Fruit fly (Drosophila melanogaster) whole organism, embryonic: ENCODE data around the gene endos.

Experiments
- Bgb ChIP-seq: fragments of 200-800 bp; sonication (Bioruptor generic); IDR thresholded peaks from 2 replicates; pipeline ENCODE4 v1.3.6; 2022; ENCODE audit warnings: missing biosample characterization, missing genetic modification characterization; ENCODE audit not compliant: partially characterized antibody
- CG1024 ChIP-seq: fragments of 200-800 bp; sonication (Bioruptor generic); IDR thresholded peaks from 2 replicates; pipeline ENCODE4 v1.3.6; 2022; ENCODE audit warnings: missing biosample characterization, missing genetic modification characterization
- CG10267 ChIP-seq: fragments of 200-800 bp; sonication (Bioruptor generic); optimal IDR thresholded peaks from 2 replicates; lab custom pipeline; 2018; ENCODE audit warnings: missing biosample characterization, mild to moderate bottlenecking, missing genetic modification characterization, moderate library complexity
- CG10274 ChIP-seq: fragments of 200-800 bp; sonication (Bioruptor generic); optimal IDR thresholded peaks from 3 replicates; lab custom pipeline; 2017; ENCODE audit warnings: missing biosample characterization, mild to moderate bottlenecking, missing genetic modification characterization
- CG11247 ChIP-seq: fragments of 200-800 bp; sonication (Bioruptor generic); IDR thresholded peaks from 2 replicates; pipeline ENCODE4 v1.3.6; 2022; ENCODE audit warnings: missing biosample characterization, missing genetic modification characterization
- CG12744 ChIP-seq: fragments of 200-800 bp; sonication (Bioruptor generic); optimal IDR thresholded peaks from 2 replicates; lab custom pipeline; 2016; ENCODE audit warnings: missing biosample characterization, missing genetic modification characterization
- CG15269 ChIP-seq: fragments of 200-800 bp; sonication (Bioruptor generic); optimal IDR thresholded peaks from 2 replicates; lab custom pipeline; 2018; ENCODE audit warnings: missing biosample characterization, mild to moderate bottlenecking, missing genetic modification characterization, moderate library complexity
- CG17186 ChIP-seq: fragments of 200-800 bp; sonication (Bioruptor generic); optimal IDR thresholded peaks from 3 replicates; lab custom pipeline; 2017; ENCODE audit warnings: missing biosample characterization, missing genetic modification reagents, missing genetic modification characterization
- CG17328 ChIP-seq: fragments of 200-800 bp; sonication (Bioruptor generic); IDR thresholded peaks from 2 replicates; pipeline ENCODE4 v1.3.6; 2022; ENCODE audit warnings: missing biosample characterization, missing genetic modification characterization
- CG17359 ChIP-seq: fragments of 200-800 bp; sonication (Bioruptor generic); optimal IDR thresholded peaks from 3 replicates; lab custom pipeline; 2018; ENCODE audit warnings: missing biosample characterization, mild to moderate bottlenecking, missing genetic modification characterization, moderate library complexity
- CG17802 ChIP-seq: fragments of 200-800 bp; sonication (Bioruptor generic); optimal IDR thresholded peaks from 2 replicates; lab custom pipeline; 2018; ENCODE audit warnings: missing biosample characterization, mild to moderate bottlenecking, missing genetic modification characterization, moderate library complexity
- CG18476 ChIP-seq: fragments of 200-800 bp; sonication (Bioruptor generic); optimal IDR thresholded peaks from 2 replicates; lab custom pipeline; 2016; ENCODE audit warnings: missing biosample characterization, mild to moderate bottlenecking, missing genetic modification characterization
- CG2120 ChIP-seq: fragments of 200-800 bp; sonication (Bioruptor generic); optimal IDR thresholded peaks from 3 replicates; lab custom pipeline; 2016; ENCODE audit warnings: missing biosample characterization, missing genetic modification characterization
- CG2712 ChIP-seq: fragments of 200-800 bp; optimal IDR thresholded peaks from 3 replicates; lab custom pipeline; 2019; ENCODE audit warnings: missing biosample characterization, mild to moderate bottlenecking, missing genetic modification characterization, moderate library complexity
- CG2889 ChIP-seq: fragments of 200-800 bp; sonication (Bioruptor generic); IDR thresholded peaks from 3 replicates; pipeline ENCODE4 v1.3.6; 2022; ENCODE audit warnings: missing biosample characterization, missing genetic modification characterization
- CG34422 ChIP-seq: fragments of 200-800 bp; sonication (Bioruptor generic); IDR thresholded peaks from 3 replicates; pipeline ENCODE4 v1.3.6; 2022; ENCODE audit warnings: missing biosample characterization, missing genetic modification characterization
- CG6254 ChIP-seq: fragments of 200-800 bp; sonication (Bioruptor generic); optimal IDR thresholded peaks from 3 replicates; lab custom pipeline; 2017; ENCODE audit warnings: mild to moderate bottlenecking, missing biosample characterization, missing genetic modification reagents, missing genetic modification characterization
- CG9797 ChIP-seq: fragments of 200-800 bp; sonication (Bioruptor generic); optimal IDR thresholded peaks from 3 replicates; lab custom pipeline; 2018; ENCODE audit warnings: missing biosample characterization, mild to moderate bottlenecking, missing genetic modification characterization
- Camta ChIP-seq: fragments of 200-800 bp; sonication (Bioruptor generic); optimal IDR thresholded peaks from 2 replicates; lab custom pipeline; 2016; ENCODE audit warnings: missing biosample characterization, missing genetic modification characterization
- CoRest ChIP-seq: fragments of 200-800 bp; sonication (Bioruptor generic); optimal IDR thresholded peaks from 3 replicates; lab custom pipeline; 2018; ENCODE audit warnings: missing biosample characterization, mild to moderate bottlenecking, missing genetic modification characterization, moderate library complexity
- Dbx ChIP-seq: fragments of 200-800 bp; sonication (Bioruptor generic); IDR thresholded peaks from 3 replicates; pipeline ENCODE4 v1.3.6; 2022; ENCODE audit warnings: missing biosample characterization, missing genetic modification characterization
- E2f1 ChIP-seq: fragments of 200-800 bp; sonication (Bioruptor generic); IDR thresholded peaks from 2 replicates; pipeline ENCODE4 v1.3.6; 2022; ENCODE audit warnings: missing biosample characterization, missing genetic modification characterization
- Elba2 ChIP-seq: fragments of 200-800 bp; sonication (Bioruptor generic); optimal IDR thresholded peaks from 3 replicates; lab custom pipeline; 2016; ENCODE audit warnings: missing biosample characterization, missing genetic modification characterization
- Ets97D ChIP-seq: fragments of 200-800 bp; sonication (Bioruptor generic); optimal IDR thresholded peaks from 3 replicates; lab custom pipeline; 2016; ENCODE audit warnings: missing biosample characterization, missing genetic modification characterization
- HLH3B ChIP-seq: fragments of 200-800 bp; sonication (Bioruptor generic); IDR thresholded peaks from 2 replicates; pipeline ENCODE4 v1.3.6; 2022; ENCODE audit warnings: missing biosample characterization, missing genetic modification characterization
- Lhr ChIP-seq: fragments of 200-800 bp; sonication (Bioruptor generic); optimal IDR thresholded peaks from 3 replicates; lab custom pipeline; 2017; ENCODE audit warnings: mild to moderate bottlenecking, missing biosample characterization, missing genetic modification reagents, missing genetic modification characterization
- Myb ChIP-seq: fragments of 200-800 bp; sonication (Bioruptor generic); optimal IDR thresholded peaks from 2 replicates; lab custom pipeline; 2016; ENCODE audit warnings: missing biosample characterization, missing genetic modification characterization
- NC2β ChIP-seq: fragments of 200-800 bp; sonication (Bioruptor generic); optimal IDR thresholded peaks from 2 replicates; lab custom pipeline; 2016; ENCODE audit warnings: missing biosample characterization, missing genetic modification characterization
- Oli ChIP-seq: fragments of 200-800 bp; sonication (Bioruptor generic); optimal IDR thresholded peaks from 2 replicates; lab custom pipeline; 2018; ENCODE audit warnings: missing biosample characterization, mild to moderate bottlenecking, missing genetic modification characterization, moderate library complexity
- Sry-δ ChIP-seq: fragments of 200-800 bp; sonication (Bioruptor generic); optimal IDR thresholded peaks from 2 replicates; lab custom pipeline; 2016; ENCODE audit warnings: missing biosample characterization, missing genetic modification characterization
- Trl ChIP-seq, 3 experiments: fragments of >200 bp in 2 of 3; fragments of 200-800 bp in 1 of 3; sonication (Bioruptor generic) in 1 of 3; optimal IDR thresholded peaks; 2 replicates in 1 of 3; 3 replicates in 2 of 3; lab custom pipeline; 2016 to 2017; ENCODE audit warnings: missing biosample characterization in 1 of 3, missing genetic modification characterization in 1 of 3
- YL-1 ChIP-seq: fragments of 200-800 bp; sonication (Bioruptor generic); optimal IDR thresholded peaks from 3 replicates; lab custom pipeline; 2017; ENCODE audit warnings: missing biosample characterization, mild to moderate bottlenecking, missing genetic modification characterization
- ara ChIP-seq: fragments of 200-800 bp; sonication (Bioruptor generic); IDR thresholded peaks from 2 replicates; pipeline ENCODE4 v1.3.6; 2022; ENCODE audit warnings: missing biosample characterization, missing genetic modification characterization
- crp ChIP-seq, 2 experiments: fragments of 200-800 bp; sonication (Bioruptor generic); optimal IDR thresholded peaks; 2 replicates in 1 of 2; 3 replicates in 1 of 2; lab custom pipeline; 2017; ENCODE audit warnings: missing biosample characterization in 2 of 2, missing genetic modification characterization in 2 of 2, mild to moderate bottlenecking in 1 of 2, moderate library complexity in 1 of 2
- danr ChIP-seq: fragments of 200-800 bp; sonication (Bioruptor generic); IDR thresholded peaks from 2 replicates; pipeline ENCODE4 v1.3.6; 2022; ENCODE audit warnings: missing biosample characterization, missing genetic modification characterization
- dimm ChIP-seq: fragments of 200-800 bp; sonication (Bioruptor generic); IDR thresholded peaks from 2 replicates; pipeline ENCODE4 v1.3.6; 2022; ENCODE audit warnings: missing biosample characterization, missing genetic modification characterization
- dm ChIP-seq: fragments of 200-800 bp; sonication (Bioruptor generic); optimal IDR thresholded peaks from 3 replicates; lab custom pipeline; 2016; ENCODE audit warnings: missing biosample characterization, missing genetic modification characterization
- dpn ChIP-seq, 2 experiments: fragments of 200-800 bp; sonication (Bioruptor generic); optimal IDR thresholded peaks; 3 replicates each; lab custom pipeline; 2016; ENCODE audit warnings: missing biosample characterization in 2 of 2, missing genetic modification characterization in 2 of 2
- ftz-f1 ChIP-seq: fragments of 200-800 bp; sonication (Bioruptor generic); optimal IDR thresholded peaks from 2 replicates; lab custom pipeline; 2016; ENCODE audit warnings: missing biosample characterization, missing genetic modification characterization
- fu2 ChIP-seq: fragments of 200-800 bp; sonication (Bioruptor generic); optimal IDR thresholded peaks from 2 replicates; lab custom pipeline; 2016; ENCODE audit warnings: missing biosample characterization, missing genetic modification characterization
- gfzf ChIP-seq: fragments of 200-800 bp; sonication (Bioruptor generic); optimal IDR thresholded peaks from 2 replicates; lab custom pipeline; 2016; ENCODE audit warnings: missing biosample characterization, mild to moderate bottlenecking, missing genetic modification characterization, moderate library complexity
- her ChIP-seq: fragments of 200-800 bp; sonication (Bioruptor generic); optimal IDR thresholded peaks from 2 replicates; lab custom pipeline; 2016; ENCODE audit warnings: missing biosample characterization, missing genetic modification characterization
- lola ChIP-seq, 3 experiments: fragments of >200 bp in 2 of 3; fragments of 200-800 bp in 1 of 3; sonication (Bioruptor generic) in 1 of 3; optimal IDR thresholded peaks; 2 replicates each; lab custom pipeline; 2017 to 2019; ENCODE audit warnings: missing biosample characterization in 3 of 3, missing genetic modification characterization in 3 of 3, mild to moderate bottlenecking in 1 of 3, moderate library complexity in 1 of 3
- repo ChIP-seq: fragments of 200-800 bp; sonication (Bioruptor generic); optimal IDR thresholded peaks from 2 replicates; lab custom pipeline; 2016; ENCODE audit warnings: missing biosample characterization, missing genetic modification characterization
- slp2 ChIP-seq: fragments of 200-800 bp; sonication (Bioruptor generic); optimal IDR thresholded peaks from 2 replicates; lab custom pipeline; 2016; ENCODE audit warnings: missing biosample characterization, missing genetic modification characterization
- sob ChIP-seq: fragments of 200-800 bp; sonication (Bioruptor generic); IDR thresholded peaks from 2 replicates; pipeline ENCODE4 v1.3.6; 2022; ENCODE audit warnings: missing biosample characterization, missing genetic modification characterization
- ssp ChIP-seq: fragments of 200-800 bp; sonication (Bioruptor generic); IDR thresholded peaks from 2 replicates; pipeline ENCODE4 v1.3.6; 2022; ENCODE audit warnings: missing biosample characterization, missing genetic modification characterization
- stc ChIP-seq: fragments of 200-800 bp; sonication (Bioruptor generic); IDR thresholded peaks from 2 replicates; pipeline ENCODE4 v1.3.6; 2022; ENCODE audit warnings: missing biosample characterization, missing genetic modification characterization
- vvl ChIP-seq: fragments of 200-800 bp; sonication (Bioruptor generic); IDR thresholded peaks from 2 replicates; pipeline ENCODE4 v1.3.6; 2022; ENCODE audit warnings: missing biosample characterization, missing genetic modification characterization

Gene endos

dm6 chr3L:14049620-14050253 is 18.2 kb upstream of the endos start, which contains the start of gene Neurl4 (continued):
- TF ChIP-seq CG2889 (GFP tag; lab: Robert Waterston, UW) (peak; percentile 64; the same call in 2 of the 3 replicates), HLH3B (GFP tag; lab: Robert Waterston, UW) (peak; percentile 58), Myb (peak; percentile 62), CoRest (tag; lab: Kevin White, UChicago) (peak; percentile 82), CG1024 (GFP tag; lab: Robert Waterston, UW) (peak; percentile 73), her (GFP tag; lab: Kevin White, UChicago) (no peak), CG12744 (GFP tag; lab: Kevin White, UChicago) (peak; percentile 48), CG10267 (peak; percentile 63), YL-1 (GFP tag; lab: Kevin White, UChicago) (peak; percentile 31), dimm (GFP tag; lab: Robert Waterston, UW) (no peak), CG9797 (GFP tag; lab: Kevin White, UChicago) (peak; percentile 19), stc (GFP tag; lab: Robert Waterston, UW) (peak; percentile 57; the same call in 1 of the 2 replicates), CG6254 (GFP tag; lab: Kevin White, UChicago) (peak; percentile 29), ara (no peak), CG18476 (GFP tag; lab: Kevin White, UChicago) (no peak), fu2 (GFP tag; lab: Kevin White, UChicago) (peak; percentile 66), sob (GFP tag; lab: Robert Waterston, UW) (peak; percentile 24; the same call in 1 of the 2 replicates), Camta (GFP tag; lab: Kevin White, UChicago) (peak; percentile 74), Sry-δ (GFP tag; lab: Kevin White, UChicago) (peak; percentile 46), Ets97D (GFP tag; lab: Kevin White, UChicago) (peak; percentile 8), crp (GFP tag; optimal IDR thresholded peaks at IDR 0.05; lab: Kevin White, UChicago) (peak in 1 of 2 experiments; percentile 36), Dbx (GFP tag; lab: Robert Waterston, UW) (peak; percentile 68; the same call in 2 of the 3 replicates), CG15269 (tag; lab: Kevin White, UChicago) (no peak), CG10274 (GFP tag; lab: Kevin White, UChicago) (no peak), dpn (GFP tag; optimal IDR thresholded peaks at IDR 0.05; lab: Kevin White, UChicago) (peak; percentile 58 to 80), gfzf (GFP tag; lab: Kevin White, UChicago) (peak; percentile 70), CG2712 (tag; lab: Kevin White, UChicago) (peak; percentile 75), Elba2 (GFP tag; lab: Kevin White, UChicago) (peak; percentile 63), ftz-f1 (GFP tag; lab: Kevin White, UChicago) (no peak), danr (GFP tag; lab: Robert Waterston, UW) (0 out of 2 replicates have a peak, but pooled peaks have one; percentile 28), slp2 (peak; percentile 19), Lhr (GFP tag; lab: Kevin White, UChicago) (peak; percentile 45), E2f1 (peak; percentile 48), NC2β (GFP tag; lab: Kevin White, UChicago) (peak; percentile 62), CG34422 (GFP tag; lab: Robert Waterston, UW) (no peak), vvl (peak; percentile 76), CG17802 (tag; lab: Kevin White, UChicago) (peak; percentile 36), lola (GFP tag; optimal IDR thresholded peaks at IDR 0.05; lab: Kevin White, UChicago) (peak in 1 of 3 experiments; percentile 69), CG17328 (GFP tag; lab: Robert Waterston, UW) (peak; percentile 75), CG17186 (GFP tag; lab: Kevin White, UChicago) (no peak), repo (GFP tag; lab: Kevin White, UChicago) (no peak), Bgb (no peak), dm (GFP tag; lab: Kevin White, UChicago) (peak; percentile 53), CG17359 (tag; lab: Kevin White, UChicago) (peak; percentile 78), CG11247 (GFP tag; lab: Robert Waterston, UW) (peak; percentile 34; the same call in 1 of the 2 replicates), ssp (GFP tag; lab: Robert Waterston, UW) (peak; percentile 50), Oli (tag; lab: Kevin White, UChicago) (peak; percentile 75), Trl (optimal IDR thresholded peaks at IDR 0.05; lab: Kevin White, UChicago) (no peak), Trl (GFP tag; optimal IDR thresholded peaks at IDR 0.05; lab: Kevin White, UChicago) (peak; percentile 63), CG2120 (peak; percentile 84)
